Worm (Caenorhabditis elegans) whole organism, early embryonic: ENCODE measurements around the gene F39H12.1.

Source experiments
- B0310.2 ChIP-seq: sonication (generic microtip); optimal IDR thresholded peaks from 2 replicates; lab custom pipeline; 2016; ENCODE audit warnings: mild to moderate bottlenecking, missing genetic modification characterization, missing compliant biosample characterization
- ama-1 ChIP-seq: fragments of 150-350 bp; optimal IDR thresholded peaks from 2 replicates; lab custom pipeline; 2014
- hmg-4 ChIP-seq: fragments of 200-800 bp; sonication (Bioruptor generic); optimal IDR thresholded peaks from 2 replicates; lab custom pipeline; 2018; ENCODE audit warnings: mild to moderate bottlenecking, missing genetic modification characterization, missing compliant biosample characterization

DNA sequence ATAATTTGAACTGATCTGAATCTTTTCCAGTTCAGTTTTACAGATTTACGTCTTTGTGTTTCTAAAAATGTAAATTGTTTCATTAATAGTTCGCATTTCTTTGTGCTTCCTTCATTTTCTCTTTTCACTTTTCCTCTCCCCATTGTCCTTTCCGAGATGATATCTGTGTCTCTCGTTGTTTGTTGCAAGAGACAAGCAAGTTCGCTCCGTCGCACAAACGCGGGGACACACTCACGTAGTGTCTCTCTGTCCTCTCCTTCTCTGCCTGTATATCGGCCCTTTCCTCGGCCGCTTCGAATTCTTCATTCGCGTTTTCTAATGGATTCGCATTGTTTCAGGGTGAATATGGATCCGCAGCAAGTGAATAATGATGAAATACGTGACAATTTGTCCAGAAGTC, 42.4 kb downstream of the F39H12.1 start, which contains the start of gene ZC13.1:
- TF ChIP-seq ama-1 (lab: Kevin White, UChicago) (no peak), B0310.2 (no peak), hmg-4 (peak; percentile 62)
